Worm (Caenorhabditis elegans): ENCODE measurements around the gene atg-18.

ce11 chrV:8658577-8659362 lies 27.6 kb upstream of the atg-18 start:
- TF ChIP-seq F52B5.7 (tag; optimal IDR thresholded peaks at IDR 0.05): no peak
- TF ChIP-seq bed-1 (GFP tag; IDR thresholded peaks at IDR 0.05): no peak
- no peak for TF ChIP-seq ztf-18 (tag; optimal IDR thresholded peaks at IDR 0.05)
- no peak for TF ChIP-seq aptf-3 (GFP tag; IDR thresholded peaks at IDR 0.05)
- no peak for TF ChIP-seq mes-4 (tag; optimal IDR thresholded peaks at IDR 0.05)
- no peak for TF ChIP-seq lag-1 (GFP tag; IDR thresholded peaks at IDR 0.05)
- TF ChIP-seq unc-62 (GFP tag; optimal IDR thresholded peaks at IDR 0.05): no peak
- TF ChIP-seq ZK185.1 (tag; optimal IDR thresholded peaks at IDR 0.05; ENCODE audit: poor library complexity, severe bottlenecking): no peak
- TF ChIP-seq lin-26 (GFP tag; IDR thresholded peaks at IDR 0.05): no peak
- no peak for TF ChIP-seq bed-2 (GFP tag; IDR thresholded peaks at IDR 0.05)
- no peak for TF ChIP-seq Y67H2A.10 (GFP tag; conservative IDR thresholded peaks at IDR 0.05)
- no peak for TF ChIP-seq snpc-4 (GFP tag; optimal IDR thresholded peaks at IDR 0.05)
- no peak for TF ChIP-seq snpc-4 (tag; optimal IDR thresholded peaks at IDR 0.05)
